Worm (Caenorhabditis elegans) whole organism, midembryonic: ENCODE data around the gene Y113G7B.12.

ENCODE experiments used
- cog-1 ChIP-seq: sonication (generic microtip); optimal IDR thresholded peaks from 2 replicates; lab custom pipeline; 2016; ENCODE audit warnings: missing genetic modification characterization, missing compliant biosample characterization
- flt-1 ChIP-seq: fragments of 200-800 bp; sonication (Bioruptor generic); IDR thresholded peaks from 2 replicates; pipeline ENCODE4 v1.3.6; 2022; ENCODE audit warnings: missing genetic modification characterization, missing compliant biosample characterization
- klf-2 ChIP-seq: fragments of 200-800 bp; sonication (Bioruptor generic); conservative IDR thresholded peaks from 2 replicates; pipeline ENCODE4 v1.3.6; 2022; ENCODE audit warnings: missing genetic modification reagents, missing genetic modification characterization, missing compliant biosample characterization
- med-1 ChIP-seq: sonication (generic microtip); optimal IDR thresholded peaks from 2 replicates; lab custom pipeline; 2017; ENCODE audit warnings: missing genetic modification characterization, mild to moderate bottlenecking, missing compliant biosample characterization, antibody characterized with exemption, missing genetic modification reagents; ENCODE audit not compliant: insufficient read depth
- ref-1 ChIP-seq: fragments of 200-800 bp; sonication (Bioruptor generic); conservative IDR thresholded peaks from 2 replicates; pipeline ENCODE4 v1.3.6; 2022; ENCODE audit warnings: missing genetic modification reagents, missing genetic modification characterization, missing compliant biosample characterization

DNA sequence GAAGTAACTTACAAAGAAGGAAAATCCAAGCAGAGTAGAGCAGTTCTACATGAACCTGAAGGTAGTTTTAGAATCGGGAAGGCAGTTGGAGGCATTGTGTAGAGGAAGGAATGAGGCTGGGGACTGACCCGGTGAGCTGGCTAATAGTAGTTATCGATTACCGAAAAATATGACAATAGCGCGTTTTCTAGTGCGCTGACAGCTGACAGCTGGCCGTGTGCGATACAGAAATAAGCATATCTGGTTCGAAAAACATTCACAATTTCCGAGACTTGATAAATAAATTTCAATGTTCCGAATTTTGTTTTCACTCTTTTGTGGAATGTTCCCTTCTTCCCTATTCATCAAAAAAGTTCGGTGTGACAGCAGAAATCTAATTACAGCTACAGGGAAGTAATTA lies 6.4 kb downstream of the Y113G7B.12 start, which contains the start of the genes fbxb-59 and srbc-34:
- no peak for TF ChIP-seq flt-1 (GFP tag; lab: Robert Waterston, UW)
- TF ChIP-seq med-1 (GFP tag; lab: Kevin White, UChicago): no peak
- no peak for TF ChIP-seq klf-2 (GFP tag; lab: Robert Waterston, UW)
- no peak for TF ChIP-seq ref-1 (GFP tag; lab: Robert Waterston, UW)
- no peak for TF ChIP-seq cog-1 (tag; lab: Kevin White, UChicago)
